Fruit fly (Drosophila melanogaster) whole organism, prepupa: Measurements from ENCODE around the gene RIOK2.

Experiments used
- CG11762 ChIP-seq: fragments of 200-800 bp; sonication (Bioruptor generic); optimal IDR thresholded peaks from 3 replicates; lab custom pipeline; 2016; ENCODE audit warnings: missing biosample characterization, missing genetic modification characterization; ENCODE audit not compliant: insufficient read depth
- CG11902 ChIP-seq: fragments of 200-800 bp; sonication (Bioruptor generic); optimal IDR thresholded peaks from 3 replicates; lab custom pipeline; 2016; ENCODE audit warnings: missing biosample characterization, missing genetic modification characterization
- CG15336 ChIP-seq: fragments of 200-800 bp; sonication (Bioruptor generic); IDR thresholded peaks from 2 replicates; pipeline ENCODE4 v1.3.6; 2022; ENCODE audit warnings: missing biosample characterization, missing genetic modification characterization
- CG1621 ChIP-seq: fragments of 200-800 bp; sonication (Bioruptor generic); optimal IDR thresholded peaks from 3 replicates; lab custom pipeline; 2018; ENCODE audit warnings: missing biosample characterization, mild to moderate bottlenecking, missing genetic modification characterization
- CG16779 ChIP-seq: fragments of 200-800 bp; sonication (Bioruptor generic); optimal IDR thresholded peaks from 3 replicates; lab custom pipeline; 2017; ENCODE audit warnings: missing biosample characterization, mild to moderate bottlenecking, missing genetic modification characterization
- CG3032 ChIP-seq: fragments of 200-800 bp; optimal IDR thresholded peaks from 2 replicates; lab custom pipeline; 2019; ENCODE audit warnings: missing biosample characterization, mild to moderate bottlenecking, missing genetic modification characterization, moderate library complexity
- CG31627 ChIP-seq: fragments of 200-800 bp; sonication (Bioruptor generic); optimal IDR thresholded peaks from 3 replicates; lab custom pipeline; 2016; ENCODE audit warnings: missing biosample characterization, missing genetic modification characterization
- CG34406 ChIP-seq: fragments of 200-800 bp; sonication (Bioruptor generic); optimal IDR thresholded peaks from 3 replicates; lab custom pipeline; 2016; ENCODE audit warnings: missing biosample characterization, missing genetic modification characterization
- CG4318 ChIP-seq: fragments of 200-800 bp; sonication (Bioruptor generic); optimal IDR thresholded peaks from 3 replicates; lab custom pipeline; 2017; ENCODE audit warnings: missing biosample characterization, mild to moderate bottlenecking, missing genetic modification characterization
- CG6163 ChIP-seq: fragments of 200-800 bp; sonication (Bioruptor generic); IDR thresholded peaks from 3 replicates; pipeline ENCODE4 v1.3.6; 2022; ENCODE audit warnings: missing biosample characterization, missing genetic modification characterization
- CG6276 ChIP-seq: fragments of 200-800 bp; sonication (Bioruptor generic); optimal IDR thresholded peaks from 2 replicates; lab custom pipeline; 2017; ENCODE audit warnings: missing biosample characterization, mild to moderate bottlenecking, missing genetic modification characterization
- CG6792 ChIP-seq: fragments of 200-800 bp; sonication (Bioruptor generic); optimal IDR thresholded peaks from 3 replicates; lab custom pipeline; 2016; ENCODE audit warnings: missing biosample characterization, missing genetic modification characterization
- CG6808 ChIP-seq: fragments of 200-800 bp; sonication (Bioruptor generic); optimal IDR thresholded peaks from 3 replicates; lab custom pipeline; 2017; ENCODE audit warnings: missing biosample characterization, missing genetic modification characterization, mild to moderate bottlenecking, moderate library complexity, missing genetic modification reagents
- CG6854 ChIP-seq: fragments of 200-800 bp; sonication (Bioruptor generic); optimal IDR thresholded peaks from 2 replicates; lab custom pipeline; 2017; ENCODE audit warnings: missing biosample characterization, mild to moderate bottlenecking, missing genetic modification characterization
- CG8119 ChIP-seq: fragments of 200-800 bp; sonication (Bioruptor generic); IDR thresholded peaks from 3 replicates; pipeline ENCODE4 v1.3.6; 2022; ENCODE audit warnings: missing biosample characterization, missing genetic modification characterization
- CG8632 ChIP-seq: fragments of 200-800 bp; sonication (Bioruptor generic); optimal IDR thresholded peaks from 3 replicates; lab custom pipeline; 2016; ENCODE audit warnings: missing biosample characterization, missing genetic modification characterization
- CG9139 ChIP-seq: fragments of 200-800 bp; sonication (Bioruptor generic); optimal IDR thresholded peaks from 3 replicates; lab custom pipeline; 2017; ENCODE audit warnings: missing biosample characterization, mild to moderate bottlenecking, missing genetic modification characterization
- Eip78C ChIP-seq: fragments of 200-800 bp; sonication (Bioruptor generic); peaks from one replicate; lab custom pipeline; 2016; ENCODE audit warnings: missing biosample characterization, missing genetic modification characterization
- Hr39 ChIP-seq: fragments of 200-800 bp; sonication (Bioruptor generic); optimal IDR thresholded peaks from 2 replicates; lab custom pipeline; 2016; ENCODE audit warnings: missing biosample characterization, missing genetic modification characterization
- Lpt ChIP-seq: fragments of 200-800 bp; sonication (Bioruptor generic); optimal IDR thresholded peaks from 3 replicates; lab custom pipeline; 2016; ENCODE audit warnings: missing biosample characterization, missing genetic modification characterization
- Met ChIP-seq: fragments of 200-800 bp; sonication (Bioruptor generic); optimal IDR thresholded peaks from 3 replicates; lab custom pipeline; 2016; ENCODE audit warnings: missing biosample characterization, missing genetic modification characterization
- OdsH ChIP-seq: fragments of 200-800 bp; sonication (Bioruptor generic); optimal IDR thresholded peaks from 3 replicates; lab custom pipeline; 2016; ENCODE audit warnings: missing biosample characterization, missing genetic modification characterization
- Sox102F ChIP-seq: fragments of 200-800 bp; sonication (Bioruptor generic); optimal IDR thresholded peaks from 2 replicates; lab custom pipeline; 2016; ENCODE audit warnings: missing biosample characterization, mild to moderate bottlenecking, missing genetic modification characterization
- Sox14 ChIP-seq: fragments of 200-800 bp; sonication (Bioruptor generic); optimal IDR thresholded peaks from 3 replicates; lab custom pipeline; 2016; ENCODE audit warnings: missing biosample characterization, missing genetic modification characterization
- Sox15 ChIP-seq: fragments of 200-800 bp; sonication (Bioruptor generic); optimal IDR thresholded peaks from 3 replicates; lab custom pipeline; 2016; ENCODE audit warnings: missing biosample characterization, missing genetic modification characterization
- achi ChIP-seq: fragments of 200-800 bp; sonication (Bioruptor generic); optimal IDR thresholded peaks from 3 replicates; lab custom pipeline; 2016; ENCODE audit warnings: missing biosample characterization, missing genetic modification characterization
- acj6 ChIP-seq: fragments of 200-800 bp; sonication (Bioruptor generic); optimal IDR thresholded peaks from 3 replicates; lab custom pipeline; 2016; ENCODE audit warnings: missing biosample characterization, missing genetic modification characterization
- esn ChIP-seq: fragments of 200-800 bp; sonication (Bioruptor generic); optimal IDR thresholded peaks from 2 replicates; lab custom pipeline; 2016; ENCODE audit warnings: missing biosample characterization, mild to moderate bottlenecking, missing genetic modification characterization, moderate library complexity
- fd59A ChIP-seq: fragments of 200-800 bp; sonication (Bioruptor generic); optimal IDR thresholded peaks from 2 replicates; lab custom pipeline; 2017; ENCODE audit warnings: missing biosample characterization, mild to moderate bottlenecking, missing genetic modification characterization, missing genetic modification reagents
- fkh ChIP-seq: fragments of 200-800 bp; sonication (Bioruptor generic); optimal IDR thresholded peaks from 3 replicates; lab custom pipeline; 2017; ENCODE audit warnings: missing biosample characterization, mild to moderate bottlenecking, missing genetic modification characterization, moderate library complexity
- lz ChIP-seq: fragments of 200-800 bp; sonication (Bioruptor generic); optimal IDR thresholded peaks from 3 replicates; lab custom pipeline; 2016; ENCODE audit warnings: missing biosample characterization, missing genetic modification characterization
- net ChIP-seq: fragments of 200-800 bp; sonication (Bioruptor generic); optimal IDR thresholded peaks from 3 replicates; lab custom pipeline; 2016; ENCODE audit warnings: missing biosample characterization, missing genetic modification characterization
- pdm3 ChIP-seq: fragments of 200-800 bp; sonication (Bioruptor generic); optimal IDR thresholded peaks from 3 replicates; lab custom pipeline; 2016; ENCODE audit warnings: missing biosample characterization, missing genetic modification characterization
- spab ChIP-seq: fragments of 200-800 bp; sonication (Bioruptor generic); optimal IDR thresholded peaks from 2 replicates; lab custom pipeline; 2017; ENCODE audit warnings: missing biosample characterization, mild to moderate bottlenecking, missing genetic modification characterization, missing genetic modification reagents
- svp ChIP-seq: fragments of 200-800 bp; sonication (Bioruptor generic); peaks from one replicate; lab custom pipeline; 2016; ENCODE audit warnings: missing biosample characterization, missing genetic modification characterization
- topi ChIP-seq: fragments of 200-800 bp; sonication (Bioruptor generic); optimal IDR thresholded peaks from 3 replicates; lab custom pipeline; 2016; ENCODE audit warnings: missing biosample characterization, missing genetic modification characterization
- vri ChIP-seq: fragments of 200-800 bp; sonication (Bioruptor generic); optimal IDR thresholded peaks from 3 replicates; lab custom pipeline; 2016; ENCODE audit warnings: missing biosample characterization, mild to moderate bottlenecking, missing genetic modification characterization

Gene RIOK2

DNA sequence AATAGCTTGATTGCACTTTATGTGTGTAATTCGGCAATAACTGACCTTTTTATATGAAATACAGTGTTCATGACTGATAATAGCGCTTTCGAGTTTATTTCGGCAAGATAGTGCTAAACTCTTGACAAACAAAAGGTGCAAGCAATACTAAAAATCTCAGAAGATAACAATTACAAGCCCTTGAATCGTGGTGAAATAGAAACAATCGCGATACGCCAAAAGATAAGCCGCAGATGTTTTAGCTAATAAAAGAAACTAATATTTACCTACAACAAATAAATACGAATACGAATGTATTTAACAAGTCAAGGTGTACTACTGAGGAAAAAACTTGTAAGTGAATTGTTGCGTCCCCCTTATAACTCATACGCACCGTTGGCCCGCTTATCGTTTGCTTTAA, 9.6 kb downstream of the RIOK2 start:
- no peak for TF ChIP-seq CG9139
- TF ChIP-seq pdm3 (GFP tag; lab: Kevin White, UChicago) = no peak
- no peak for TF ChIP-seq topi (GFP tag; lab: Kevin White, UChicago)
- TF ChIP-seq CG6792 (GFP tag; lab: Kevin White, UChicago) = no peak
- TF ChIP-seq fkh (GFP tag; lab: Kevin White, UChicago) = peak; percentile 71
- TF ChIP-seq vri = peak; percentile 63
- no peak for TF ChIP-seq Sox15 (GFP tag; lab: Kevin White, UChicago)
- TF ChIP-seq CG16779 (tag; lab: Kevin White, UChicago) = peak; percentile 2
- TF ChIP-seq CG8632 (GFP tag; lab: Kevin White, UChicago) = no peak
- TF ChIP-seq acj6 (GFP tag; lab: Kevin White, UChicago) = no peak
- TF ChIP-seq, all 60 proteins: peak for 3

- TF ChIP-seq CG3032 (tag; lab: Kevin White, UChicago) (no peak), vri (peak; percentile 6), CG11902 (GFP tag; lab: Kevin White, UChicago) (no peak)
Measured at dm6 chr3R:25277112-25277511, 11.5 kb downstream of the RIOK2 start, which contains the start of gene CG10513. Gene CG10513, minus strand, starts transcription at chr3R:25277212.

DNA sequence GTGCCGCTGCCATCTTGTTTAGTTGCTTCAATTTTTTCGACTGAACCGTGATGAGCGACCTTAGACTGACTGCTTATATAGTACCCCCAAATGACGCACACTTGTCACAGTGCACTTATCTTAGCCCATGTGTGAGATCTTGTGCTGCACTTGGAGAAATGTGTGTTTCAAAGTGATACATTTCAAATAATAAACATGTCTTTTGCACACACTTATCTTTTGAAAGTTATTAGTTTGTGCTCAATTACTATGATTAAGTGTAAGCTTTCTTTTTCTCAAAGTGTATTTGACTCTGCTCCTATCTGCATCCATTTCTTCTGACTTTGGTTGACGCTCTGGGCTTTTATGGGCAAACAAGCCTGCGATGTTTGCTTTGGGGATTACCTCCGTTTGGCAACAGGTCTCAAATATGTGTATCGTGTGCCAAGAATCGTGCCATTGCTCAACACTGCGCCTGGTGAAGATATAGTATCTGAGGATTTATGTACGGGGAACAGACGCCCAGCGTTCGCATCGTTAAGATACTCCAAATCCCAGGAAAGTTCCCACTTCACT, 14.2 kb downstream of the RIOK2 start, which contains the start of gene CG10514:
Gene CG10514, minus strand, starts transcription at position 51 of the 555 bp plus-strand sequence.
- TF ChIP-seq CG11902 (GFP tag; lab: Kevin White, UChicago) (no peak), Sox102F (GFP tag; lab: Kevin White, UChicago) (peak; percentile 4), CG3032 (tag; lab: Kevin White, UChicago) (no peak), CG6854 (no peak), achi (GFP tag; lab: Kevin White, UChicago) (peak; percentile 12), vri (peak; percentile 23), CG31627 (GFP tag; lab: Kevin White, UChicago) (no peak), acj6 (GFP tag; lab: Kevin White, UChicago) (no peak), topi (GFP tag; lab: Kevin White, UChicago) (no peak), Sox15 (GFP tag; lab: Kevin White, UChicago) (no peak), pdm3 (GFP tag; lab: Kevin White, UChicago) (no peak), fd59A (no peak), CG4318 (GFP tag; lab: Kevin White, UChicago) (no peak), CG11762 (GFP tag; lab: Kevin White, UChicago) (no peak), CG6808 (GFP tag; lab: Kevin White, UChicago) (no peak), CG8119 (GFP tag; lab: Robert Waterston, UW) (no peak), net (GFP tag; lab: Kevin White, UChicago) (no peak), CG8632 (GFP tag; lab: Kevin White, UChicago) (no peak), svp (peak; percentile 26), lz (no peak), CG1621 (tag; lab: Kevin White, UChicago) (no peak), Sox14 (no peak), OdsH (GFP tag; lab: Kevin White, UChicago) (no peak), Hr39 (GFP tag; lab: Kevin White, UChicago) (no peak), Eip78C (GFP tag; lab: Kevin White, UChicago) (no peak), CG16779 (tag; lab: Kevin White, UChicago) (no peak), CG6792 (GFP tag; lab: Kevin White, UChicago) (no peak), esn (GFP tag; lab: Kevin White, UChicago) (no peak), CG6163 (no peak), CG34406 (GFP tag; lab: Kevin White, UChicago) (no peak), Met (GFP tag; lab: Kevin White, UChicago) (no peak), CG15336 (GFP tag; lab: Robert Waterston, UW) (no peak), spab (GFP tag; lab: Kevin White, UChicago) (no peak), CG6276 (GFP tag; lab: Kevin White, UChicago) (no peak), Lpt (no peak)
